Worm (Caenorhabditis elegans) whole organism, L3 larva: ENCODE data around the gene W03C9.2.

Experiments used
- mml-1 ChIP-seq: fragments of 150-350 bp; sonication (generic microtip); optimal IDR thresholded peaks from 3 replicates; lab custom pipeline; 2014; ENCODE audit warnings: missing biosample characterization, missing genetic modification characterization
- nhr-237 ChIP-seq: fragments of 150-350 bp; optimal IDR thresholded peaks from 2 replicates; lab custom pipeline; 2014; ENCODE audit warnings: missing biosample characterization, missing genetic modification characterization
- nhr-76 ChIP-seq: fragments of 150-350 bp; sonication (generic microtip); optimal IDR thresholded peaks from 5 replicates; lab custom pipeline; 2014; ENCODE audit warnings: missing biosample characterization, missing genetic modification characterization

- TF ChIP-seq nhr-76 (tag; lab: Kevin White, UChicago) (no peak), nhr-237 (tag; lab: Kevin White, UChicago) (no peak), mml-1 (tag; lab: Kevin White, UChicago) (no peak)
Measured at ce11 chrII:11935266-11935665, 26.9 kb upstream of the W03C9.2 start, which contains the start of gene lin-29.
